Fruit fly (Drosophila melanogaster) whole organism, larva: Measurements from ENCODE around the gene CG2604.

ENCODE experiments used
- noc ChIP-seq: fragments of 200-800 bp; sonication (Bioruptor generic); optimal IDR thresholded peaks from 3 replicates; lab custom pipeline; 2019; ENCODE audit warnings: missing biosample characterization, mild to moderate bottlenecking, missing genetic modification characterization, moderate library complexity

CG2604 gene

dm6 chr3R:5223135-5223534, at the start of gene CG2604:
Gene CG2604 (minus strand): TSS chr3R:5223365.
- no peak for TF ChIP-seq noc (tag; lab: Kevin White, UChicago)

dm6 chr3R:5270806-5271205, 47.6 kb upstream of the CG2604 start:
- no peak for TF ChIP-seq noc (tag; lab: Kevin White, UChicago)

dm6 chr3R:5268495-5268894, 45.3 kb upstream of the CG2604 start:
- no peak for TF ChIP-seq noc (tag; lab: Kevin White, UChicago)

dm6 chr3R:5266282-5266681, 43.1 kb upstream of the CG2604 start:
- no peak for TF ChIP-seq noc (tag; lab: Kevin White, UChicago)

- TF ChIP-seq noc (tag; lab: Kevin White, UChicago), result peak; percentile 72
These were observed 41.3 kb upstream of the CG2604 start for dm6 chr3R:5264251-5265098.

- no peak for TF ChIP-seq noc (tag; lab: Kevin White, UChicago)
These were observed 40.4 kb upstream of the CG2604 start for dm6 chr3R:5263311-5264250.

dm6 chr3R:5262592-5262991, 39.4 kb upstream of the CG2604 start, which contains the start of gene Tim17a2:
Gene Tim17a2 (minus strand): TSS chr3R:5262692.
- TF ChIP-seq noc (tag; lab: Kevin White, UChicago), result no peak

- TF ChIP-seq noc (tag; lab: Kevin White, UChicago), result no peak
These were observed 38.9 kb upstream of the CG2604 start for dm6 chr3R:5261996-5262535.

- no peak for TF ChIP-seq noc (tag; lab: Kevin White, UChicago)
These were observed 38.1 kb upstream of the CG2604 start for dm6 chr3R:5261262-5261661.

- TF ChIP-seq noc (tag; lab: Kevin White, UChicago), result no peak
These were observed 34.0 kb upstream of the CG2604 start for dm6 chr3R:5257147-5257487.

dm6 chr3R:5256462-5257146, 33.4 kb upstream of the CG2604 start, which contains the start of the genes Enoph and Hph:
Gene Enoph (minus strand): TSS chr3R:5256681.
Gene Hph (plus strand): TSS chr3R:5257037.
- peak; percentile 77 for TF ChIP-seq noc (tag; lab: Kevin White, UChicago)

dm6 chr3R:5252853-5253252, 29.7 kb upstream of the CG2604 start, which contains the start of gene CG1113:
Gene CG1113 (plus strand): TSS chr3R:5253153.
- no peak for TF ChIP-seq noc (tag; lab: Kevin White, UChicago)

- TF ChIP-seq noc (tag; lab: Kevin White, UChicago), result peak; percentile 67
These were observed 28.2 kb upstream of the CG2604 start, which contains the start of gene CtsF for dm6 chr3R:5251243-5251865. Gene CtsF (minus strand): TSS chr3R:5251745.

dm6 chr3R:5250530-5251242, 27.5 kb upstream of the CG2604 start:
- TF ChIP-seq noc (tag; lab: Kevin White, UChicago), result peak; percentile 26
